Worm (Caenorhabditis elegans) whole organism, L4 larva: ENCODE results near the gene acox-1.5.

Source experiments
- fkh-10 ChIP-seq: fragments of 150-350 bp; optimal IDR thresholded peaks from 2 replicates; lab custom pipeline; 2014; ENCODE audit warnings: missing biosample characterization, missing genetic modification reagents, missing genetic modification characterization
- php-3 ChIP-seq: fragments of 200-800 bp; sonication (Bioruptor generic); IDR thresholded peaks from 2 replicates; pipeline ENCODE4 v1.3.6; 2022; ENCODE audit warnings: missing genetic modification reagents, missing genetic modification characterization, missing compliant biosample characterization
- unc-130 ChIP-seq: sonication (generic microtip); optimal IDR thresholded peaks from 2 replicates; lab custom pipeline; 2016; ENCODE audit warnings: missing genetic modification reagents, missing genetic modification characterization, missing compliant biosample characterization
- unc-39 ChIP-seq: sonication (generic microtip); optimal IDR thresholded peaks from 2 replicates; lab custom pipeline; 2017; ENCODE audit warnings: missing biosample characterization, missing genetic modification characterization

ce11 chrIII:9570869-9571268 is 21.1 kb downstream of the acox-1.5 start:
- TF ChIP-seq unc-39 (no peak), php-3 (no peak), fkh-10 (GFP tag; lab: Kevin White, UChicago) (no peak), unc-130 (no peak)
